Worm (Caenorhabditis elegans): ENCODE results near the gene F40F8.12.

The F40F8.12 gene

DNA sequence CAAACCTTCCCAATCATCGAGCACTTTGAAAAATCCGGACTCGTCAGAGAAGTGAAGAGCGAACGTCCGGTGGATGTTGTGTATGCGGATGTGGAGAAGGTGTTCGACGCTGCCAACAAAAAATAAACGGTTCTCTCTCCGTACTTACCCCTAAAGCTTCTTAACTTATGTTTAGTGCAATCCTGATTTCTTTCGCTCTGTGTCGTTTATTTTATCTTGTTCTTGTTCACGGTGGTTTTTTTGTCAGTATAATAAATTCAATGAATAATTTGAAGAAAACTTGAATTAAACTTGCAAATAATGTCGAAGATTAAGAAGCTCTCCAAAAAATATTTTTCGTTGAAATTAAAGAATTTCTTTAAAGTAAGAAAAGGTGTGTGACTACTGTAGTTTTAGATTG lies 628 bp upstream of the F40F8.12 start, which contains the start of gene F40F8.3:
Gene F40F8.3 (plus strand): TSS at position 301 of the 400 bp plus-strand sequence.
- TF ChIP-seq ztf-11 (tag; optimal IDR thresholded peaks at IDR 0.05) (no peak), ZK546.5 (tag; optimal IDR thresholded peaks at IDR 0.05) (no peak), nhr-43 (tag; optimal IDR thresholded peaks at IDR 0.05; ENCODE audit: poor library complexity, severe bottlenecking) (no peak), ceh-16 (tag; optimal IDR thresholded peaks at IDR 0.05) (no peak), jun-1 (tag; optimal IDR thresholded peaks at IDR 0.05) (no peak), nfya-1 (tag; optimal IDR thresholded peaks at IDR 0.05; ENCODE audit: insufficient read depth) (no peak), fos-1 (tag; optimal IDR thresholded peaks at IDR 0.05) (no peak), pqm-1 (tag; optimal IDR thresholded peaks at IDR 0.05) (no peak), lin-15B (tag; optimal IDR thresholded peaks at IDR 0.05) (no peak), ceh-82 (tag; optimal IDR thresholded peaks at IDR 0.05) (no peak), nhr-25 (tag; optimal IDR thresholded peaks at IDR 0.05) (no peak), pha-4 (tag; optimal IDR thresholded peaks at IDR 0.05) (no peak), nhr-76 (tag; optimal IDR thresholded peaks at IDR 0.05) (no peak), aly-2 (tag; optimal IDR thresholded peaks at IDR 0.05) (no peak), lin-39 (tag; optimal IDR thresholded peaks at IDR 0.05) (no peak), nhr-11 (tag; optimal IDR thresholded peaks at IDR 0.05) (no peak), ceh-28 (tag; optimal IDR thresholded peaks at IDR 0.05) (no peak)

DNA sequence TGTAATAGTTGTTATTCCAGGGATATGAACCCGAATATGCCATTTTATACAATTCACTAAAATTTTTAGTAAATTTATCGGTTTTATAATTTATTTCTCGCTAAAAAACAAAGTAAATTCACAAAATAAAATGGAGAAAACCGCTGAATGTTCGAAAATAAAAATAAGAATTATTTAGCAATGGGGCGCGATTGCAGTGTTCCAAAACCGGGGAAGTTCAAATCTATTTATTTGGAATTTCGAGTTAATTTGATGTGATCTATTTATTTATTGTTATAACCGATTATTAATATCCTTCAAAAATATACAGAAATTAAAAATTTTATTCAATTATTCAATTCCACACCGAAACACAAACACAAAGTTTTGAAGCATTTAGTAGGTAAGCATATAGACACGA lies 2.9 kb downstream of the F40F8.12 start, which contains the start of gene F40F8.11:
Gene F40F8.11 (minus strand): TSS at position 49 of the 400 bp plus-strand sequence.
- TF ChIP-seq lin-15B (tag; optimal IDR thresholded peaks at IDR 0.05), result peak; percentile 47
- no peak for TF ChIP-seq lsy-12 (tag; optimal IDR thresholded peaks at IDR 0.05)
- TF ChIP-seq zag-1 (tag; optimal IDR thresholded peaks at IDR 0.05), result no peak
- peak; percentile 31 for TF ChIP-seq pha-4 (tag; optimal IDR thresholded peaks at IDR 0.05)
- TF ChIP-seq ztf-11 (tag; optimal IDR thresholded peaks at IDR 0.05), result no peak
- TF ChIP-seq ceh-82 (tag; optimal IDR thresholded peaks at IDR 0.05), result no peak
- no peak for TF ChIP-seq daf-12 (tag; optimal IDR thresholded peaks at IDR 0.05)
- TF ChIP-seq egl-27 (tag; optimal IDR thresholded peaks at IDR 0.05), result no peak
- no peak for TF ChIP-seq pqm-1 (tag; optimal IDR thresholded peaks at IDR 0.05)
- TF ChIP-seq nhr-28 (tag; optimal IDR thresholded peaks at IDR 0.05), result no peak
- TF ChIP-seq ama-1 (optimal IDR thresholded peaks at IDR 0.05), result no peak
- TF ChIP-seq sea-2 (GFP tag; optimal IDR thresholded peaks at IDR 0.05), result no peak
- no peak for TF ChIP-seq jun-1 (tag; optimal IDR thresholded peaks at IDR 0.05)
- TF ChIP-seq fkh-2 (tag; optimal IDR thresholded peaks at IDR 0.05), result no peak
- TF ChIP-seq hmg-11 (tag; optimal IDR thresholded peaks at IDR 0.05), result peak; percentile 15
- TF ChIP-seq elt-2 (tag; optimal IDR thresholded peaks at IDR 0.05), result peak; percentile 18
- no peak for TF ChIP-seq ceh-9 (tag; optimal IDR thresholded peaks at IDR 0.05)
- no peak for TF ChIP-seq egl-5 (tag; optimal IDR thresholded peaks at IDR 0.05)
- TF ChIP-seq snpc-4 (tag; optimal IDR thresholded peaks at IDR 0.05), result peak; percentile 8
- TF ChIP-seq nfya-1 (tag; optimal IDR thresholded peaks at IDR 0.05; ENCODE audit: insufficient read depth), result peak; percentile 54
- no peak for TF ChIP-seq ztf-4 (tag; optimal IDR thresholded peaks at IDR 0.05)
- TF ChIP-seq nhr-43 (tag; optimal IDR thresholded peaks at IDR 0.05; ENCODE audit: poor library complexity, severe bottlenecking), result no peak
- no peak for TF ChIP-seq fkh-10 (GFP tag; optimal IDR thresholded peaks at IDR 0.05)
- no peak for TF ChIP-seq fos-1 (tag; optimal IDR thresholded peaks at IDR 0.05)
- no peak for TF ChIP-seq mdl-1 (tag; optimal IDR thresholded peaks at IDR 0.05)
- TF ChIP-seq elt-1 (tag; optimal IDR thresholded peaks at IDR 0.05), result no peak
- no peak for TF ChIP-seq unc-62 (GFP tag; optimal IDR thresholded peaks at IDR 0.05)
- TF ChIP-seq mml-1 (tag; optimal IDR thresholded peaks at IDR 0.05), result no peak
- TF ChIP-seq aly-2 (tag; optimal IDR thresholded peaks at IDR 0.05), result no peak
- no peak for TF ChIP-seq tbx-2 (tag; optimal IDR thresholded peaks at IDR 0.05)
- no peak for TF ChIP-seq ceh-28 (tag; optimal IDR thresholded peaks at IDR 0.05)
- TF ChIP-seq R02D3.7 (tag; optimal IDR thresholded peaks at IDR 0.05), result no peak
- TF ChIP-seq nhr-12 (tag; optimal IDR thresholded peaks at IDR 0.05), result no peak
- peak; percentile 53 for TF ChIP-seq nhr-23 (tag; optimal IDR thresholded peaks at IDR 0.05)
- TF ChIP-seq eor-1 (tag; optimal IDR thresholded peaks at IDR 0.05), result no peak

DNA sequence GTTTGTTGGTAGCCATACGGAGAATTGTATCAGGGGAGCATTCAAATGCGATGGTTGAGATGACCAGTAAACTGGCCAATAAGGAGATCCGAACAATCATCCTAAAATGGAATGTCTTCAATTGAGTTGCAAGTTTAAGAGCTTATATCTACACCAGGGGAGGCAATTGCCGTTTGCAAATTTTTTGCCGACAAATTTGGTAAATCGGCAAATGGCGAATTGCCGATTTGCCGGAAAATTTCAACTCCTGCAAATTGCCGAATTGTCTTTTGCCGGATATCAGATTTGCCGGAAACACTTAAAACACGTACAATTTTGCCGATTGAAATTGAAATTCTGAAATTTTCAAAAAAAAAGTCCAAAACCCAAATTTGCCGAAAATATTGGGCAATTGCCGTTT lies 5.2 kb downstream of the F40F8.12 start, which contains the start of gene F40F8.5:
Gene F40F8.5 (minus strand): TSS at position 101 of the 400 bp plus-strand sequence.
- no peak for TF ChIP-seq ceh-28 (tag; optimal IDR thresholded peaks at IDR 0.05)
- no peak for TF ChIP-seq nfya-1 (tag; optimal IDR thresholded peaks at IDR 0.05; ENCODE audit: insufficient read depth)
- TF ChIP-seq elt-2 (tag; optimal IDR thresholded peaks at IDR 0.05), result no peak
- no peak for TF ChIP-seq egl-27 (tag; optimal IDR thresholded peaks at IDR 0.05)
- no peak for TF ChIP-seq R02D3.7 (tag; optimal IDR thresholded peaks at IDR 0.05)
- TF ChIP-seq ceh-16 (tag; optimal IDR thresholded peaks at IDR 0.05), result no peak
- no peak for TF ChIP-seq nhr-237 (tag; optimal IDR thresholded peaks at IDR 0.05)
- no peak for TF ChIP-seq elt-3 (tag; optimal IDR thresholded peaks at IDR 0.05)
- no peak for TF ChIP-seq unc-39 (tag; optimal IDR thresholded peaks at IDR 0.05)
- no peak for TF ChIP-seq ama-1 (optimal IDR thresholded peaks at IDR 0.05)

Measured in whole organism, L3 larva.